Fruit fly (Drosophila melanogaster) whole organism, prepupa: ENCODE results near the gene CG10713.
A peak's percentile ranks its signal among the peaks of the same experiment; 100 is the strongest.

Experiments
- Blimp-1 ChIP-seq: fragments of 200-800 bp; sonication (Bioruptor generic); optimal IDR thresholded peaks from 3 replicates; lab custom pipeline; 2017; ENCODE audit warnings: missing biosample characterization, missing genetic modification characterization, mild to moderate bottlenecking, moderate library complexity, missing genetic modification reagents
- CG10669 ChIP-seq: fragments of 200-800 bp; sonication (Bioruptor generic); optimal IDR thresholded peaks from 3 replicates; lab custom pipeline; 2018; ENCODE audit warnings: missing biosample characterization, mild to moderate bottlenecking, missing genetic modification characterization, moderate library complexity
- CG11294 ChIP-seq: fragments of 200-800 bp; sonication (Bioruptor generic); IDR thresholded peaks from 2 replicates; pipeline ENCODE4 v1.3.6; 2022; ENCODE audit warnings: missing biosample characterization, missing genetic modification characterization
- CG11762 ChIP-seq: fragments of 200-800 bp; sonication (Bioruptor generic); optimal IDR thresholded peaks from 3 replicates; lab custom pipeline; 2016; ENCODE audit warnings: missing biosample characterization, missing genetic modification characterization; ENCODE audit not compliant: insufficient read depth
- CG11902 ChIP-seq: fragments of 200-800 bp; sonication (Bioruptor generic); optimal IDR thresholded peaks from 3 replicates; lab custom pipeline; 2016; ENCODE audit warnings: missing biosample characterization, missing genetic modification characterization
- CG1621 ChIP-seq: fragments of 200-800 bp; sonication (Bioruptor generic); optimal IDR thresholded peaks from 3 replicates; lab custom pipeline; 2018; ENCODE audit warnings: missing biosample characterization, mild to moderate bottlenecking, missing genetic modification characterization
- CG3032 ChIP-seq: fragments of 200-800 bp; optimal IDR thresholded peaks from 2 replicates; lab custom pipeline; 2019; ENCODE audit warnings: missing biosample characterization, mild to moderate bottlenecking, missing genetic modification characterization, moderate library complexity
- CG31627 ChIP-seq: fragments of 200-800 bp; sonication (Bioruptor generic); optimal IDR thresholded peaks from 3 replicates; lab custom pipeline; 2016; ENCODE audit warnings: missing biosample characterization, missing genetic modification characterization
- CG32006 ChIP-seq: fragments of 200-800 bp; sonication (Bioruptor generic); optimal IDR thresholded peaks from 3 replicates; lab custom pipeline; 2017; ENCODE audit warnings: missing biosample characterization, mild to moderate bottlenecking, missing genetic modification characterization
- CG34406 ChIP-seq: fragments of 200-800 bp; sonication (Bioruptor generic); optimal IDR thresholded peaks from 3 replicates; lab custom pipeline; 2016; ENCODE audit warnings: missing biosample characterization, missing genetic modification characterization
- CG3919 ChIP-seq: fragments of 200-800 bp; sonication (Bioruptor generic); optimal IDR thresholded peaks from 3 replicates; lab custom pipeline; 2016; ENCODE audit warnings: missing biosample characterization, missing genetic modification characterization
- CG4318 ChIP-seq: fragments of 200-800 bp; sonication (Bioruptor generic); optimal IDR thresholded peaks from 3 replicates; lab custom pipeline; 2017; ENCODE audit warnings: missing biosample characterization, mild to moderate bottlenecking, missing genetic modification characterization
- CG6163 ChIP-seq: fragments of 200-800 bp; sonication (Bioruptor generic); IDR thresholded peaks from 3 replicates; pipeline ENCODE4 v1.3.6; 2022; ENCODE audit warnings: missing biosample characterization, missing genetic modification characterization
- CG6808 ChIP-seq: fragments of 200-800 bp; sonication (Bioruptor generic); optimal IDR thresholded peaks from 3 replicates; lab custom pipeline; 2017; ENCODE audit warnings: missing biosample characterization, missing genetic modification characterization, mild to moderate bottlenecking, moderate library complexity, missing genetic modification reagents
- CG6854 ChIP-seq: fragments of 200-800 bp; sonication (Bioruptor generic); optimal IDR thresholded peaks from 2 replicates; lab custom pipeline; 2017; ENCODE audit warnings: missing biosample characterization, mild to moderate bottlenecking, missing genetic modification characterization
- CG7368 ChIP-seq: fragments of 200-800 bp; sonication (Bioruptor generic); optimal IDR thresholded peaks from 3 replicates; lab custom pipeline; 2016; ENCODE audit warnings: missing biosample characterization, missing genetic modification characterization
- CG8119 ChIP-seq: fragments of 200-800 bp; sonication (Bioruptor generic); IDR thresholded peaks from 3 replicates; pipeline ENCODE4 v1.3.6; 2022; ENCODE audit warnings: missing biosample characterization, missing genetic modification characterization
- CG8632 ChIP-seq: fragments of 200-800 bp; sonication (Bioruptor generic); optimal IDR thresholded peaks from 3 replicates; lab custom pipeline; 2016; ENCODE audit warnings: missing biosample characterization, missing genetic modification characterization
- CG9139 ChIP-seq: fragments of 200-800 bp; sonication (Bioruptor generic); optimal IDR thresholded peaks from 3 replicates; lab custom pipeline; 2017; ENCODE audit warnings: missing biosample characterization, mild to moderate bottlenecking, missing genetic modification characterization
- Eip75B ChIP-seq: fragments of 200-800 bp; sonication (Bioruptor generic); optimal IDR thresholded peaks from 3 replicates; lab custom pipeline; 2016; ENCODE audit warnings: missing biosample characterization, missing genetic modification characterization
- Eip78C ChIP-seq: fragments of 200-800 bp; sonication (Bioruptor generic); peaks from one replicate; lab custom pipeline; 2016; ENCODE audit warnings: missing biosample characterization, missing genetic modification characterization
- Ets21C ChIP-seq: fragments of 200-800 bp; sonication (Bioruptor generic); optimal IDR thresholded peaks from 3 replicates; lab custom pipeline; 2016; ENCODE audit warnings: missing biosample characterization, missing genetic modification characterization
- Ets96B ChIP-seq: fragments of 200-800 bp; optimal IDR thresholded peaks from 2 replicates; lab custom pipeline; 2019; ENCODE audit warnings: missing biosample characterization, mild to moderate bottlenecking, missing genetic modification characterization, moderate library complexity
- Hr39 ChIP-seq: fragments of 200-800 bp; sonication (Bioruptor generic); optimal IDR thresholded peaks from 2 replicates; lab custom pipeline; 2016; ENCODE audit warnings: missing biosample characterization, missing genetic modification characterization
- Lpt ChIP-seq: fragments of 200-800 bp; sonication (Bioruptor generic); optimal IDR thresholded peaks from 3 replicates; lab custom pipeline; 2016; ENCODE audit warnings: missing biosample characterization, missing genetic modification characterization
- Met ChIP-seq: fragments of 200-800 bp; sonication (Bioruptor generic); optimal IDR thresholded peaks from 3 replicates; lab custom pipeline; 2016; ENCODE audit warnings: missing biosample characterization, missing genetic modification characterization
- OdsH ChIP-seq: fragments of 200-800 bp; sonication (Bioruptor generic); optimal IDR thresholded peaks from 3 replicates; lab custom pipeline; 2016; ENCODE audit warnings: missing biosample characterization, missing genetic modification characterization
- Smox ChIP-seq: fragments of 200-800 bp; sonication (Bioruptor generic); optimal IDR thresholded peaks from 3 replicates; lab custom pipeline; 2016; ENCODE audit warnings: missing biosample characterization, missing genetic modification characterization
- Sox102F ChIP-seq: fragments of 200-800 bp; sonication (Bioruptor generic); optimal IDR thresholded peaks from 2 replicates; lab custom pipeline; 2016; ENCODE audit warnings: missing biosample characterization, mild to moderate bottlenecking, missing genetic modification characterization
- Sox14 ChIP-seq: fragments of 200-800 bp; sonication (Bioruptor generic); optimal IDR thresholded peaks from 3 replicates; lab custom pipeline; 2016; ENCODE audit warnings: missing biosample characterization, missing genetic modification characterization
- Sox15 ChIP-seq: fragments of 200-800 bp; sonication (Bioruptor generic); optimal IDR thresholded peaks from 3 replicates; lab custom pipeline; 2016; ENCODE audit warnings: missing biosample characterization, missing genetic modification characterization
- achi ChIP-seq: fragments of 200-800 bp; sonication (Bioruptor generic); optimal IDR thresholded peaks from 3 replicates; lab custom pipeline; 2016; ENCODE audit warnings: missing biosample characterization, missing genetic modification characterization
- dac ChIP-seq: fragments of 200-800 bp; sonication (Bioruptor generic); optimal IDR thresholded peaks from 2 replicates; lab custom pipeline; 2017; ENCODE audit warnings: missing biosample characterization, mild to moderate bottlenecking, missing genetic modification characterization
- dsx ChIP-seq: fragments of 200-800 bp; optimal IDR thresholded peaks from 3 replicates; lab custom pipeline; 2019; ENCODE audit warnings: missing biosample characterization, mild to moderate bottlenecking, missing genetic modification characterization, moderate library complexity; ENCODE audit not compliant: poor library complexity, severe bottlenecking
- fd59A ChIP-seq: fragments of 200-800 bp; sonication (Bioruptor generic); optimal IDR thresholded peaks from 2 replicates; lab custom pipeline; 2017; ENCODE audit warnings: missing biosample characterization, mild to moderate bottlenecking, missing genetic modification characterization, missing genetic modification reagents
- fd85E ChIP-seq: fragments of 200-800 bp; sonication (Bioruptor generic); optimal IDR thresholded peaks from 3 replicates; lab custom pipeline; 2016; ENCODE audit warnings: missing biosample characterization, missing genetic modification characterization
- net ChIP-seq: fragments of 200-800 bp; sonication (Bioruptor generic); optimal IDR thresholded peaks from 3 replicates; lab custom pipeline; 2016; ENCODE audit warnings: missing biosample characterization, missing genetic modification characterization
- pdm3 ChIP-seq: fragments of 200-800 bp; sonication (Bioruptor generic); optimal IDR thresholded peaks from 3 replicates; lab custom pipeline; 2016; ENCODE audit warnings: missing biosample characterization, missing genetic modification characterization
- spab ChIP-seq: fragments of 200-800 bp; sonication (Bioruptor generic); optimal IDR thresholded peaks from 2 replicates; lab custom pipeline; 2017; ENCODE audit warnings: missing biosample characterization, mild to moderate bottlenecking, missing genetic modification characterization, missing genetic modification reagents
- ss ChIP-seq, 2 experiments: fragments of 200-800 bp; sonication (Bioruptor generic); optimal IDR thresholded peaks; 2 replicates in 1 of 2; 3 replicates in 1 of 2; lab custom pipeline; 2017 to 2018; ENCODE audit warnings: mild to moderate bottlenecking in 2 of 2, missing biosample characterization in 2 of 2, missing genetic modification characterization in 2 of 2, moderate library complexity in 1 of 2
- svp ChIP-seq: fragments of 200-800 bp; sonication (Bioruptor generic); peaks from one replicate; lab custom pipeline; 2016; ENCODE audit warnings: missing biosample characterization, missing genetic modification characterization
- topi ChIP-seq: fragments of 200-800 bp; sonication (Bioruptor generic); optimal IDR thresholded peaks from 3 replicates; lab custom pipeline; 2016; ENCODE audit warnings: missing biosample characterization, missing genetic modification characterization
- vri ChIP-seq: fragments of 200-800 bp; sonication (Bioruptor generic); optimal IDR thresholded peaks from 3 replicates; lab custom pipeline; 2016; ENCODE audit warnings: missing biosample characterization, mild to moderate bottlenecking, missing genetic modification characterization

Gene CG10713

dm6 chr3L:13479609-13480240, 44.7 kb upstream of the CG10713 start (continued):
- peak; percentile 45 for TF ChIP-seq pdm3 (GFP tag; lab: Kevin White, UChicago)
- peak; percentile 40 for TF ChIP-seq Lpt (GFP tag; lab: Kevin White, UChicago)
- peak; percentile 75 for TF ChIP-seq svp (GFP tag; lab: Kevin White, UChicago)
- TF ChIP-seq topi (GFP tag; lab: Kevin White, UChicago) = peak; percentile 75
- TF ChIP-seq Ets21C (GFP tag; lab: Kevin White, UChicago) = peak; percentile 58
- TF ChIP-seq net = peak; percentile 47
- peak; percentile 61 for TF ChIP-seq Hr39 (GFP tag; lab: Kevin White, UChicago)
- peak; percentile 20 for TF ChIP-seq Sox15 (GFP tag; lab: Kevin White, UChicago)
- TF ChIP-seq Ets96B (tag; lab: Kevin White, UChicago) = peak; percentile 14
- peak; percentile 41 for TF ChIP-seq achi (GFP tag; lab: Kevin White, UChicago)
- peak; percentile 87 for TF ChIP-seq Eip78C
- no peak for TF ChIP-seq dac (GFP tag; lab: Kevin White, UChicago)
- TF ChIP-seq fd59A (GFP tag; lab: Kevin White, UChicago) = peak; percentile 8
- TF ChIP-seq CG4318 (GFP tag; lab: Kevin White, UChicago) = peak; percentile 50
- TF ChIP-seq Blimp-1 (GFP tag; lab: Kevin White, UChicago) = no peak
- peak; percentile 62 for TF ChIP-seq Sox102F (GFP tag; lab: Kevin White, UChicago)
- TF ChIP-seq spab (GFP tag; lab: Kevin White, UChicago) = peak; percentile 15
- TF ChIP-seq Eip75B (GFP tag; lab: Kevin White, UChicago) = peak; percentile 49

- TF ChIP-seq CG32006 (GFP tag; lab: Kevin White, UChicago) (no peak), CG11902 (GFP tag; lab: Kevin White, UChicago) (no peak), achi (GFP tag; lab: Kevin White, UChicago) (no peak), Sox14 (GFP tag; lab: Kevin White, UChicago) (no peak), CG11762 (GFP tag; lab: Kevin White, UChicago) (no peak)
- TF ChIP-seq, all 60 proteins: peak for 0
Measured at dm6 chr3L:13479204-13479600, 44.2 kb upstream of the CG10713 start.

- TF ChIP-seq OdsH (GFP tag; lab: Kevin White, UChicago) (peak; percentile 26), CG34406 (peak; percentile 16), CG3032 (no peak), dac (GFP tag; lab: Kevin White, UChicago) (no peak), CG3919 (GFP tag; lab: Kevin White, UChicago) (peak; percentile 46), CG11294 (GFP tag; lab: Robert Waterston, UW) (no peak), dsx (peak; percentile 1), pdm3 (GFP tag; lab: Kevin White, UChicago) (peak; percentile 24), CG9139 (GFP tag; lab: Kevin White, UChicago) (no peak), Lpt (GFP tag; lab: Kevin White, UChicago) (no peak), vri (GFP tag; lab: Kevin White, UChicago) (no peak), CG10669 (GFP tag; lab: Kevin White, UChicago) (peak; percentile 47), CG11902 (GFP tag; lab: Kevin White, UChicago) (peak; percentile 26), fd85E (no peak), CG6808 (GFP tag; lab: Kevin White, UChicago) (peak; percentile 14), CG8119 (GFP tag; lab: Robert Waterston, UW) (no peak), Sox14 (GFP tag; lab: Kevin White, UChicago) (peak; percentile 5), CG6163 (GFP tag; lab: Robert Waterston, UW) (peak; percentile 41; the same call in 1 of the 3 replicates), achi (GFP tag; lab: Kevin White, UChicago) (peak; percentile 10), ss (GFP tag; optimal IDR thresholded peaks at IDR 0.05; lab: Kevin White, UChicago) (peak in 1 of 2 experiments; percentile 23), fd59A (GFP tag; lab: Kevin White, UChicago) (no peak), CG7368 (GFP tag; lab: Kevin White, UChicago) (no peak), CG6854 (no peak), CG31627 (GFP tag; lab: Kevin White, UChicago) (peak; percentile 50), Smox (GFP tag; lab: Kevin White, UChicago) (peak; percentile 6), CG8632 (peak; percentile 26), CG1621 (tag; lab: Kevin White, UChicago) (peak; percentile 48), Sox102F (GFP tag; lab: Kevin White, UChicago) (peak; percentile 11), Met (GFP tag; lab: Kevin White, UChicago) (peak; percentile 11)
Measured at dm6 chr3L:13478339-13479203, 43.5 kb upstream of the CG10713 start.
